Worm (Caenorhabditis elegans): ENCODE results near the gene daf-28.

DNA sequence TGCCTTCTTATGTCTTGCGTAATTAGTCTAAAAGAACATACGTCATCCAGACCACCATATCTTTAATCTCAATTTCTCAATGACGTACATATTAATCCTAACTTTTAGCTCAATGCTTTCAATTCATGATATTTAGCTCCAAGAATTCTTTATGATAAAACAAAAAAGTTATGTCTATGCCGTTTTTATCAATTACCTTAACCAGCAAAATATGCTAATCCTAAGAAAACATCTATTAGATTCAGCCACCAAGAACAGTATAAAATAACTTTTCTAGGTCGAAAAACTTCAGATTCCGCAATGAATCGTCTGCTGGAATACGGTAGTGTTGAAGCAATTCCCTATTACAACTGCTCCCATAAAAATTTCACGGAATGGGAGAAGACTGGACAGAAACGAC lies 31.1 kb upstream of the daf-28 start, which contains the start of gene srt-45:
- TF ChIP-seq ama-1 (optimal IDR thresholded peaks at IDR 0.05) (no peak), B0310.2 (tag; optimal IDR thresholded peaks at IDR 0.05) (no peak), hmbx-1 (tag; optimal IDR thresholded peaks at IDR 0.05) (no peak), scrt-1 (GFP tag; IDR thresholded peaks at IDR 0.05) (no peak), tra-4 (tag; optimal IDR thresholded peaks at IDR 0.05) (no peak), aly-1 (tag; optimal IDR thresholded peaks at IDR 0.05) (no peak), tbx-11 (GFP tag; IDR thresholded peaks at IDR 0.05) (no peak), flt-1 (GFP tag; IDR thresholded peaks at IDR 0.05) (no peak), tbx-37 (GFP tag; conservative IDR thresholded peaks at IDR 0.05) (no peak), hnd-1 (tag; optimal IDR thresholded peaks at IDR 0.05) (no peak)
